Worm (Caenorhabditis elegans) whole organism, midembryonic: ENCODE results near the gene pkg-2.

Experiments
- cog-1 ChIP-seq: sonication (generic microtip); optimal IDR thresholded peaks from 2 replicates; lab custom pipeline; 2016; ENCODE audit warnings: missing genetic modification characterization, missing compliant biosample characterization
- flt-1 ChIP-seq: fragments of 200-800 bp; sonication (Bioruptor generic); IDR thresholded peaks from 2 replicates; pipeline ENCODE4 v1.3.6; 2022; ENCODE audit warnings: missing genetic modification characterization, missing compliant biosample characterization
- klf-2 ChIP-seq: fragments of 200-800 bp; sonication (Bioruptor generic); conservative IDR thresholded peaks from 2 replicates; pipeline ENCODE4 v1.3.6; 2022; ENCODE audit warnings: missing genetic modification reagents, missing genetic modification characterization, missing compliant biosample characterization
- med-1 ChIP-seq: sonication (generic microtip); optimal IDR thresholded peaks from 2 replicates; lab custom pipeline; 2017; ENCODE audit warnings: missing genetic modification characterization, mild to moderate bottlenecking, missing compliant biosample characterization, antibody characterized with exemption, missing genetic modification reagents; ENCODE audit not compliant: insufficient read depth
- tab-1 ChIP-seq: fragments of 200-800 bp; sonication (Bioruptor generic); IDR thresholded peaks from 2 replicates; pipeline ENCODE4 v1.3.6; 2022; ENCODE audit warnings: missing genetic modification characterization, missing compliant biosample characterization
- ztf-23 ChIP-seq: fragments of 200-800 bp; sonication (Bioruptor generic); IDR thresholded peaks from 2 replicates; pipeline ENCODE4 v1.3.6; 2022; ENCODE audit warnings: missing genetic modification reagents, missing genetic modification characterization, missing compliant biosample characterization
- ztf-29 ChIP-seq: fragments of 200-800 bp; sonication (Bioruptor generic); IDR thresholded peaks from 2 replicates; pipeline ENCODE4 v1.3.6; 2022; ENCODE audit warnings: missing genetic modification reagents, missing genetic modification characterization, missing compliant biosample characterization

DNA sequence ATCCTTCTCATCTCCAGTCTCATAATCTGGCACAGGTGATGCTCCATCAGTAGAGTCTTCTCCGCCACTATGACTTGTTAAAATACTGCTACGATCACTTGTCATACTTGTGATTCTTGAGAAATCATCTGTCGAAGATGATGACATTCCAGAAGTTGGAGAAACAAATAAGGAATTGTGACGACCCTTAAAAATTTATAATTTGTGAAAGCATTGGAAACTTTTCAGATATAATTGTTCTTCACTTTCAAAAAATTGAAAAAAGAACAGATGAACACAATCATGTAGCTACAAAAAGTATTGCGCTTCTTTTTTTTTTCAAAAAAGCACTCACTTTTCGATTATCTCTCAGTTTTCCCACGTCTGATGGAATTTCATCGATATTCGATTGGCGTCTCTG is 14.7 kb upstream of the pkg-2 start:
- TF ChIP-seq ztf-23 (GFP tag; lab: Robert Waterston, UW) (no peak), flt-1 (GFP tag; lab: Robert Waterston, UW) (no peak), cog-1 (tag; lab: Kevin White, UChicago) (no peak), med-1 (GFP tag; lab: Kevin White, UChicago) (no peak), klf-2 (no peak), ztf-29 (GFP tag; lab: Robert Waterston, UW) (no peak), tab-1 (no peak)
